Worm (Caenorhabditis elegans) whole organism, mixed stage, embryonic: Measurements from ENCODE around the gene F41E6.12.
A peak's percentile ranks its signal among the peaks of the same experiment; 100 is the strongest.

Source experiments
- M03D4.4 ChIP-seq: sonication (generic microtip); optimal IDR thresholded peaks from 2 replicates; lab custom pipeline; 2017; ENCODE audit warnings: mild to moderate bottlenecking, missing genetic modification characterization, missing compliant biosample characterization
- bed-3 ChIP-seq: fragments of 200-800 bp; sonication (Bioruptor generic); optimal IDR thresholded peaks from 3 replicates; lab custom pipeline; 2018; ENCODE audit warnings: mild to moderate bottlenecking, missing genetic modification characterization, moderate library complexity, missing compliant biosample characterization
- blmp-1 ChIP-seq: fragments of 150-350 bp; optimal IDR thresholded peaks from 2 replicates; lab custom pipeline; 2014; ENCODE audit warnings: missing biosample characterization, missing genetic modification characterization
- ceh-39 ChIP-seq: fragments of 150-350 bp; optimal IDR thresholded peaks from 2 replicates; lab custom pipeline; 2014; ENCODE audit warnings: missing biosample characterization, missing genetic modification characterization
- ceh-43 ChIP-seq: fragments of 200-800 bp; sonication (Bioruptor generic); optimal IDR thresholded peaks from 2 replicates; lab custom pipeline; 2018; ENCODE audit warnings: mild to moderate bottlenecking, missing genetic modification characterization, moderate library complexity, missing compliant biosample characterization
- ceh-83 ChIP-seq: fragments of 200-800 bp; sonication (Bioruptor generic); optimal IDR thresholded peaks from 2 replicates; lab custom pipeline; 2018; ENCODE audit warnings: mild to moderate bottlenecking, missing genetic modification characterization, missing compliant biosample characterization
- ces-1 ChIP-seq: fragments of 150-350 bp; optimal IDR thresholded peaks from 2 replicates; lab custom pipeline; 2014; ENCODE audit warnings: missing biosample characterization, missing genetic modification reagents, missing genetic modification characterization
- cnd-1 ChIP-seq: fragments of 200-800 bp; sonication (Bioruptor generic); optimal IDR thresholded peaks from 2 replicates; lab custom pipeline; 2018; ENCODE audit warnings: mild to moderate bottlenecking, missing genetic modification characterization, missing compliant biosample characterization
- drap-1 ChIP-seq: fragments of 200-800 bp; sonication (Bioruptor generic); optimal IDR thresholded peaks from 3 replicates; lab custom pipeline; 2018; ENCODE audit warnings: mild to moderate bottlenecking, missing genetic modification characterization, missing compliant biosample characterization
- elt-1 ChIP-seq: sonication (generic microtip); optimal IDR thresholded peaks from 2 replicates; lab custom pipeline; 2017; ENCODE audit warnings: missing genetic modification characterization, mild to moderate bottlenecking, missing compliant biosample characterization, antibody characterized with exemption, moderate library complexity, borderline replicate concordance; ENCODE audit not compliant: insufficient read depth
- elt-3 ChIP-seq: fragments of 150-350 bp; optimal IDR thresholded peaks from 2 replicates; lab custom pipeline; 2014; ENCODE audit warnings: missing biosample characterization, missing genetic modification characterization
- flh-1 ChIP-seq: fragments of 200-800 bp; sonication (Bioruptor generic); optimal IDR thresholded peaks from 2 replicates; lab custom pipeline; 2018; ENCODE audit warnings: mild to moderate bottlenecking, missing genetic modification characterization, moderate library complexity, missing compliant biosample characterization
- ham-2 ChIP-seq: fragments of 200-800 bp; sonication (Bioruptor generic); optimal IDR thresholded peaks from 2 replicates; lab custom pipeline; 2018; ENCODE audit warnings: mild to moderate bottlenecking, missing genetic modification characterization, missing compliant biosample characterization
- hlh-1 ChIP-seq: fragments of 150-350 bp; optimal IDR thresholded peaks from 2 replicates; lab custom pipeline; 2014; ENCODE audit warnings: missing biosample characterization, missing genetic modification reagents, missing genetic modification characterization
- lin-13 ChIP-seq: fragments of 150-350 bp; optimal IDR thresholded peaks from 2 replicates; lab custom pipeline; 2014; ENCODE audit warnings: missing biosample characterization, missing genetic modification characterization
- lin-32 ChIP-seq: fragments of 200-800 bp; sonication (Bioruptor generic); optimal IDR thresholded peaks from 2 replicates; lab custom pipeline; 2018; ENCODE audit warnings: mild to moderate bottlenecking, missing genetic modification characterization, missing compliant biosample characterization
- lsy-2 ChIP-seq: fragments of 150-350 bp; optimal IDR thresholded peaks from 2 replicates; lab custom pipeline; 2014; ENCODE audit warnings: missing biosample characterization, missing genetic modification characterization
- mab-5 ChIP-seq: fragments of 150-350 bp; optimal IDR thresholded peaks from 2 replicates; lab custom pipeline; 2014; ENCODE audit warnings: missing biosample characterization, missing genetic modification characterization
- mep-1 ChIP-seq: fragments of 150-350 bp; optimal IDR thresholded peaks from 2 replicates; lab custom pipeline; 2017; ENCODE audit warnings: missing biosample characterization, missing genetic modification reagents, missing genetic modification characterization, inconsistent platforms
- mls-2 ChIP-seq: sonication (generic microtip); optimal IDR thresholded peaks from 2 replicates; lab custom pipeline; 2016; ENCODE audit warnings: mild to moderate bottlenecking, missing genetic modification characterization, moderate library complexity, missing compliant biosample characterization
- nhr-12 ChIP-seq: fragments of 150-350 bp; optimal IDR thresholded peaks from 2 replicates; lab custom pipeline; 2014; ENCODE audit warnings: missing biosample characterization, missing genetic modification characterization
- nhr-2 ChIP-seq: fragments of 150-350 bp; optimal IDR thresholded peaks from 2 replicates; lab custom pipeline; 2014; ENCODE audit warnings: missing biosample characterization, missing genetic modification characterization
- nhr-237 ChIP-seq: fragments of 150-350 bp; optimal IDR thresholded peaks from 2 replicates; lab custom pipeline; 2014; ENCODE audit warnings: missing biosample characterization, missing genetic modification characterization
- nhr-28 ChIP-seq: fragments of 150-350 bp; optimal IDR thresholded peaks from 2 replicates; lab custom pipeline; 2014; ENCODE audit warnings: missing biosample characterization, missing genetic modification characterization
- nhr-76 ChIP-seq: sonication (generic microtip); optimal IDR thresholded peaks from 2 replicates; lab custom pipeline; 2017; ENCODE audit warnings: missing biosample characterization, missing genetic modification characterization
- pha-4 ChIP-seq: fragments of 150-350 bp; optimal IDR thresholded peaks from 2 replicates; lab custom pipeline; 2018; ENCODE audit warnings: missing biosample characterization, missing genetic modification reagents, missing genetic modification characterization
- sem-2 ChIP-seq: fragments of 200-800 bp; sonication (Bioruptor generic); optimal IDR thresholded peaks from 2 replicates; lab custom pipeline; 2018; ENCODE audit warnings: mild to moderate bottlenecking, missing genetic modification characterization, missing compliant biosample characterization
- snpc-4 ChIP-seq: fragments of 150-350 bp; optimal IDR thresholded peaks from 2 replicates; lab custom pipeline; 2014; ENCODE audit warnings: missing biosample characterization, missing genetic modification characterization
- sptf-1 ChIP-seq: sonication (generic microtip); optimal IDR thresholded peaks from 2 replicates; lab custom pipeline; 2017; ENCODE audit warnings: mild to moderate bottlenecking, missing genetic modification characterization, moderate library complexity, missing compliant biosample characterization
- tbx-8 ChIP-seq: fragments of 200-800 bp; sonication (Bioruptor generic); optimal IDR thresholded peaks from 2 replicates; lab custom pipeline; 2018; ENCODE audit warnings: mild to moderate bottlenecking, missing genetic modification characterization, moderate library complexity, missing compliant biosample characterization
- unc-120 ChIP-seq: sonication (generic microtip); optimal IDR thresholded peaks from 2 replicates; lab custom pipeline; 2017; ENCODE audit warnings: missing genetic modification characterization, missing compliant biosample characterization; ENCODE audit not compliant: poor library complexity, severe bottlenecking
- unc-39 ChIP-seq: fragments of 150-350 bp; optimal IDR thresholded peaks from 2 replicates; lab custom pipeline; 2014; ENCODE audit warnings: missing biosample characterization, missing genetic modification characterization
- unc-62 ChIP-seq: fragments of 150-350 bp; optimal IDR thresholded peaks from 2 replicates; lab custom pipeline; 2014; ENCODE audit warnings: missing biosample characterization, missing genetic modification reagents, missing genetic modification characterization
- zip-8 ChIP-seq: fragments of 150-350 bp; optimal IDR thresholded peaks from 2 replicates; lab custom pipeline; 2014; ENCODE audit warnings: missing biosample characterization, missing genetic modification characterization
- ztf-11 ChIP-seq: fragments of 150-350 bp; optimal IDR thresholded peaks from 2 replicates; lab custom pipeline; 2014; ENCODE audit warnings: missing biosample characterization, missing genetic modification characterization

The F41E6.12 gene

DNA sequence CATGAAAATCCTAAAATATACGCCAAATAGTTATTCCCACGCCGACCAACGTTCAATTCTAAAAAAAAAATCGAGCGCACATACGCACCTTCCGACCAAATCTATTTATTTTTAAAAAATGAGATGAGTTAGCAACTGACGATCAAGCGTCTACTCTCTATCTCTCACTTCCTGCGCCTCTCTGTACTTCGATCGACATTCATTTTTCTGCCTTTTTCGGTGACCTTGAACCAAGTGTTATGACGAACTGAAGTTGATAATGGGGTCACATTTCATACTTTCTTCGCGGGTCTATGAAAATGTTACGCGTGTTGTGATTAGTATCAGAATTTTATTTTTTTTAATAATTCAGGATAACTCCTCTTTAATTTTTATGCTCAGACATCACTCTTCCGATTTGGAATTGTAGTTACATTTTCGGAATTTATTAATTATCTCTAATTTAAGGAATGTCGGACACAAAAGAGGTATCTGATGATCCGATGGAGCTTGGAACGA lies 21.5 kb downstream of the F41E6.12 start, which contains the start of gene smk-1:
TSS of gene smk-1 (plus strand) at position 448 of the 498 bp plus-strand sequence.
- TF ChIP-seq ces-1 (GFP tag; lab: Kevin White, UChicago) (no peak), unc-120 (tag; lab: Kevin White, UChicago) (no peak), nhr-2 (no peak), lin-32 (GFP tag; lab: Kevin White, UChicago) (no peak), pha-4 (tag; lab: Kevin White, UChicago) (no peak), tbx-8 (GFP tag; lab: Kevin White, UChicago) (no peak), ceh-39 (tag; lab: Kevin White, UChicago) (no peak), unc-39 (no peak)
- TF ChIP-seq, all 35 proteins: peak for 0

DNA sequence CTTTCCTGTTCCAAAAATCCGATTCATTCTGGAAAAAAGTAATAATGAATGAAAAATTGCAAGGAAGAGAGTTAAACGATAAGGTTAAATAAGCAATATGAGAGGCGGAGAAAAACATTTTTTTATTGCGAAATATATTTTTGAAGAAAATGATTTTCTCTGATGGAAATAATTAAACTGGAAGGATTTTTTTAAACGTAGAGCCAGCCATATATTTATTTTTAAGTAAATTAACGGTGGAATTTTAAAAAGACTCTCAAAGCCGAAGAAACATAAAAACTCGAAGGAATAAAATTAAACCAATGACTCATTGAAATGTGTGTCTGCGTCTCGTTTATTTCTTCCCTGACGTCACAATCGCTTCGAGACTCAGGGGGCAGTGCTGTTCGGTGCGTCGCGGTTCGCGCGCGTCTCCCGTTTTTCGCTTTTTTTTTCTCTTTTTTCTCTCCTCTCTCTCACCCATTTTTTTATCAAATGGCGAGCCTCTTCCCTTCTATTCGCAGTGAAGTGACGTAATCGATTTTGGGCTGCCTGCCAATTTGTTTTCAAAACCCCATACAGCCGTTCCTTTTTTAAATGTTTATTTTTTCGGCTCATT lies 22.7 kb downstream of the F41E6.12 start, which contains the start of gene vps-60:
TSS of gene vps-60 (minus strand) at position 30 of the 598 bp plus-strand sequence.
- TF ChIP-seq nhr-237 (tag; lab: Kevin White, UChicago): peak; percentile 73
- TF ChIP-seq drap-1 (GFP tag; lab: Kevin White, UChicago): no peak
- no peak for TF ChIP-seq snpc-4 (tag; lab: Kevin White, UChicago)
- peak; percentile 61 for TF ChIP-seq blmp-1 (tag; lab: Kevin White, UChicago)
- TF ChIP-seq lsy-2 (tag; lab: Kevin White, UChicago): peak; percentile 83
- peak; percentile 83 for TF ChIP-seq ceh-39 (tag; lab: Kevin White, UChicago)
- TF ChIP-seq elt-3 (tag; lab: Kevin White, UChicago): no peak
- no peak for TF ChIP-seq tbx-8 (GFP tag; lab: Kevin White, UChicago)
- TF ChIP-seq nhr-2: no peak
- no peak for TF ChIP-seq sem-2 (GFP tag; lab: Kevin White, UChicago)
- TF ChIP-seq lin-32 (GFP tag; lab: Kevin White, UChicago): no peak
- no peak for TF ChIP-seq ztf-11 (tag; lab: Kevin White, UChicago)
- no peak for TF ChIP-seq ceh-43 (GFP tag; lab: Kevin White, UChicago)
- peak; percentile 45 for TF ChIP-seq cnd-1 (tag; lab: Kevin White, UChicago)
- TF ChIP-seq hlh-1 (tag; lab: Kevin White, UChicago): peak; percentile 61
- TF ChIP-seq nhr-12: no peak
- peak; percentile 25 for TF ChIP-seq elt-1 (tag; lab: Kevin White, UChicago)
- peak; percentile 51 for TF ChIP-seq unc-62 (GFP tag; lab: Kevin White, UChicago)
- no peak for TF ChIP-seq bed-3
- TF ChIP-seq pha-4 (tag; lab: Kevin White, UChicago): peak; percentile 87
- peak; percentile 58 for TF ChIP-seq unc-120 (tag; lab: Kevin White, UChicago)
- peak; percentile 17 for TF ChIP-seq M03D4.4 (tag; lab: Kevin White, UChicago)
- TF ChIP-seq ceh-83: no peak
- TF ChIP-seq lin-13: peak; percentile 50
- peak; percentile 87 for TF ChIP-seq ces-1 (GFP tag; lab: Kevin White, UChicago)
- peak; percentile 92 for TF ChIP-seq mep-1 (tag; lab: Kevin White, UChicago)
- TF ChIP-seq nhr-76 (tag; lab: Kevin White, UChicago): no peak
- TF ChIP-seq unc-39: no peak
- no peak for TF ChIP-seq flh-1 (GFP tag; lab: Kevin White, UChicago)
- TF ChIP-seq sptf-1: no peak
- TF ChIP-seq nhr-28 (tag; lab: Kevin White, UChicago): no peak
- no peak for TF ChIP-seq mab-5 (tag; lab: Kevin White, UChicago)
- no peak for TF ChIP-seq ham-2 (GFP tag; lab: Kevin White, UChicago)
- peak; percentile 25 for TF ChIP-seq zip-8
- TF ChIP-seq mls-2: peak; percentile 68

DNA sequence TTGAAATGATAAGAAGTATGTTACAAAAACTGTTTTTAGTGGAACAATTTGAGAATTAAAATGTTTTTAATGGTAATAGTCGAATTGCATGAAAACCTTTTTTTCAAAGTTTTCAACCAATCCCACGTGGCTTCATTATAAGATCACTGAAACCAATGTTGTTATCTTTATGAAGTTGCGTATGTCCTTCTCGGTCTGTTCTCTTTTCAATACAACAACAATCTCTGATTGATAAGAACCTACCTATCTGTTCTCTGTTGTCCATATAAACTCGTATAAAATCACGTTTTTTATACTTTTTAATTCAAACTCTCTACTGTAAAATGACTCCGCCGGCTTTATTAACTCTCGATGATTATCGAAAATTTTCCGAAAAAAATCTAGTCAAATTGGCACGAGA lies 25.7 kb downstream of the F41E6.12 start, which contains the start of gene F41E6.5:
TSS of gene F41E6.5 (plus strand) at position 209 of the 400 bp plus-strand sequence.
- TF ChIP-seq unc-120 (tag; lab: Kevin White, UChicago): no peak
- no peak for TF ChIP-seq tbx-8 (GFP tag; lab: Kevin White, UChicago)
- TF ChIP-seq blmp-1 (tag; lab: Kevin White, UChicago): no peak
- no peak for TF ChIP-seq lin-32 (GFP tag; lab: Kevin White, UChicago)
- no peak for TF ChIP-seq flh-1 (GFP tag; lab: Kevin White, UChicago)
- TF ChIP-seq ceh-39 (tag; lab: Kevin White, UChicago): no peak
- no peak for TF ChIP-seq mep-1 (tag; lab: Kevin White, UChicago)
- TF ChIP-seq unc-39: no peak
- TF ChIP-seq cnd-1 (tag; lab: Kevin White, UChicago): no peak
- no peak for TF ChIP-seq nhr-76 (tag; lab: Kevin White, UChicago)
- TF ChIP-seq nhr-2: no peak
- no peak for TF ChIP-seq elt-3 (tag; lab: Kevin White, UChicago)
- no peak for TF ChIP-seq ceh-83
- no peak for TF ChIP-seq bed-3
- TF ChIP-seq ztf-11 (tag; lab: Kevin White, UChicago): no peak
